Fruit fly (Drosophila melanogaster): ENCODE results near the gene CG34426.
A peak's percentile ranks its signal among the peaks of the same experiment; 100 is the strongest.

The CG34426 gene

dm6 chr3L:8770616-8771229 lies 31.5 kb upstream of the CG34426 start:
- TF ChIP-seq usp (GFP tag; optimal IDR thresholded peaks at IDR 0.05) (no peak), foxo (GFP tag; optimal IDR thresholded peaks at IDR 0.05) (no peak), OdsH (GFP tag; optimal IDR thresholded peaks at IDR 0.05) (no peak), HLH106 (tag; optimal IDR thresholded peaks at IDR 0.05) (no peak), psq (GFP tag; optimal IDR thresholded peaks at IDR 0.05) (no peak), CG32264 (GFP tag; optimal IDR thresholded peaks at IDR 0.05) (no peak), fru (GFP tag; optimal IDR thresholded peaks at IDR 0.05) (no peak), CrebA (GFP tag; optimal IDR thresholded peaks at IDR 0.05; ENCODE audit: borderline replicate concordance) (no peak), Dif (GFP tag; optimal IDR thresholded peaks at IDR 0.05; ENCODE audit: partially characterized antibody) (no peak), GATAd (GFP tag; optimal IDR thresholded peaks at IDR 0.05) (no peak), N (GFP tag; optimal IDR thresholded peaks at IDR 0.05) (no peak), Vsx2 (GFP tag; optimal IDR thresholded peaks at IDR 0.05; ENCODE audit: partially characterized antibody) (no peak), Hr83 (GFP tag; optimal IDR thresholded peaks at IDR 0.05; ENCODE audit: poor library complexity, severe bottlenecking) (no peak)

DNA sequence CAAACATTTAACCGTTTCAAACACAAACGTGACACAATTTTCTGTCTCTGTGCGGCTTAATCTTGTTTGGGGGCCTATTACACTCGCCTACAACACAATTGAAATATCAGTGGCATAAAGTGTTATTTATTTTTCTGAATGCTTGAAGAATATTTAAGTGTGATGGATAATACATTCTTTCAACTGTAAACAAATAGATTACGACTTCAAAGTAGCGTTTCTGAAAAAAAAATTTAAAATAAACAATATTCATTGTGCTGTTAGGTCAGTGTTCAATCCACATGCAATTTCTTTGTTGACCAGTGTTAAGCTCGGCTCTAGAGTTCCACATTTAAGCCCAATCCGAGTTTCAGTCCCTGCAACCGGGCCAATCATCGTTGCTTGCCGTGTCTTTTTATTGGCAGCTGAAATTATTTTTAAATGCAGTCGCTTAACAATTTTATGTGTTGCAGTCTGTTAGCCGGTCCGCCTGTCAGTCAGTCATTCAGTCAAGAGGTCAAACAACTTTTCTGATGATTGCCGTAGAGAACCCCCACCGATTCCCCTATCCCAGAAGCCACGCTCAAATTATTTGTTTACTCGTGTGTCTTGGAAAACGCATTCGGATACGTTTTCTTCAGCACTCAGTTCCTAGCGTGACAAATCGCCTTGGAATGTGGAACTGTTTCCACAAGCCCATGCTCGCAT lies 29.1 kb upstream of the CG34426 start:
- TF ChIP-seq foxo (GFP tag; optimal IDR thresholded peaks at IDR 0.05), result peak in 1 of 2 experiments; percentile 17
- TF ChIP-seq h (GFP tag; optimal IDR thresholded peaks at IDR 0.05), result peak; percentile 30
- TF ChIP-seq ey (GFP tag; optimal IDR thresholded peaks at IDR 0.05), result peak; percentile 10
- TF ChIP-seq rgr (GFP tag; optimal IDR thresholded peaks at IDR 0.05), result peak; percentile 35
- TF ChIP-seq N (GFP tag; optimal IDR thresholded peaks at IDR 0.05), result no peak
- no peak for TF ChIP-seq CrebA (GFP tag; optimal IDR thresholded peaks at IDR 0.05; ENCODE audit: borderline replicate concordance)
- peak; percentile 20 for TF ChIP-seq fru (GFP tag; optimal IDR thresholded peaks at IDR 0.05)

dm6 chr3L:8773713-8774112 lies 28.6 kb upstream of the CG34426 start:
- TF ChIP-seq N (GFP tag; optimal IDR thresholded peaks at IDR 0.05) (no peak), Vsx2 (GFP tag; optimal IDR thresholded peaks at IDR 0.05; ENCODE audit: partially characterized antibody) (no peak), jim (GFP tag; optimal IDR thresholded peaks at IDR 0.05) (no peak), rgr (GFP tag; optimal IDR thresholded peaks at IDR 0.05) (no peak)

dm6 chr3L:8774974-8775731 lies 27.1 kb upstream of the CG34426 start:
- TF ChIP-seq Vsx2 (GFP tag; optimal IDR thresholded peaks at IDR 0.05; ENCODE audit: partially characterized antibody) (peak; percentile 5), CrebA (GFP tag; optimal IDR thresholded peaks at IDR 0.05; ENCODE audit: borderline replicate concordance) (peak; percentile 49), Rel (GFP tag; optimal IDR thresholded peaks at IDR 0.05) (no peak), Rel (tag; optimal IDR thresholded peaks at IDR 0.05) (peak; percentile 2), Sp1 (GFP tag; optimal IDR thresholded peaks at IDR 0.05) (peak; percentile 44), rgr (GFP tag; optimal IDR thresholded peaks at IDR 0.05) (peak; percentile 25), sage (GFP tag; optimal IDR thresholded peaks at IDR 0.05) (no peak), fru (GFP tag; optimal IDR thresholded peaks at IDR 0.05) (peak; percentile 40), CG32264 (GFP tag; optimal IDR thresholded peaks at IDR 0.05) (no peak), Hnf4 (GFP tag; optimal IDR thresholded peaks at IDR 0.05) (peak; percentile 10), br (GFP tag; optimal IDR thresholded peaks at IDR 0.05) (peak; percentile 10), sv (GFP tag; optimal IDR thresholded peaks at IDR 0.05) (no peak), psq (GFP tag; optimal IDR thresholded peaks at IDR 0.05) (peak; percentile 74), usp (GFP tag; optimal IDR thresholded peaks at IDR 0.05) (no peak)

DNA sequence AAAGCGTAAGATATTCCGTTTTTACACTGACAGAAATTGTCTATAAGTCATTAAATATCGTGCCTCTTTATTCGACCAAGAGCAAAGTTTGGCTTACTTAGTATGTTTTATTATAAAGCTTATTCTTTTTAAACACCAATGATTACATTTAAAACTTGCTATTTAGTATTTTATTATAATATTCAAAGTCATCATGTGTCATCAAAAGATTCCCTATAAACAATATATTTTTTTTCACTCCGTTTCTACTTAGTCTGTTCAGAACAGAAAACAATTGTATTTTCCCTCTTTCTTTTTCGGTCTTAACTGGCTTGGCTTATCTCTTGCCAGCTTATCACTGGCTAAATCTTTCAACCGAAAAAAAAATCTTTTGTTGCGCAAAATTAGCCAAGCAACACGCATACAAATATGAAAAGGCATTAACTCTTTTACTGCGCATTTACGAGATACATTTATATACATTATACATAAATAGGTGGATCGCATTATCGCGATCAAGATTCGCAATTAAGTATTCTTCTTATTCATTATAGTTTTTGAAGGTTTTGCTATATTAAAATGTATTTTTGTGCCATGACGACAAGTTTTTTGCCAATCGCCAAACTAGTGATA lies 24.8 kb upstream of the CG34426 start:
- TF ChIP-seq tai (GFP tag; optimal IDR thresholded peaks at IDR 0.05), result no peak
- no peak for TF ChIP-seq dmrt93B (GFP tag; optimal IDR thresholded peaks at IDR 0.05)
- no peak for TF ChIP-seq Hr78 (GFP tag; optimal IDR thresholded peaks at IDR 0.05)
- TF ChIP-seq Myc (optimal IDR thresholded peaks at IDR 0.05), result no peak
- no peak for TF ChIP-seq CG9705 (GFP tag; optimal IDR thresholded peaks at IDR 0.05)
- TF ChIP-seq rgr (GFP tag; optimal IDR thresholded peaks at IDR 0.05), result peak; percentile 13
- no peak for TF ChIP-seq br (GFP tag; optimal IDR thresholded peaks at IDR 0.05)
- no peak for TF ChIP-seq CG32264 (GFP tag; optimal IDR thresholded peaks at IDR 0.05)
- peak; percentile 1 for TF ChIP-seq ey (GFP tag; optimal IDR thresholded peaks at IDR 0.05)
- TF ChIP-seq Hnf4 (GFP tag; optimal IDR thresholded peaks at IDR 0.05), result no peak
- TF ChIP-seq pan (optimal IDR thresholded peaks at IDR 0.05), result no peak
- no peak for TF ChIP-seq jim (GFP tag; optimal IDR thresholded peaks at IDR 0.05)
- no peak for TF ChIP-seq woc (GFP tag; optimal IDR thresholded peaks at IDR 0.05)
- peak; percentile 3 for TF ChIP-seq h (GFP tag; optimal IDR thresholded peaks at IDR 0.05)
- peak; percentile 23 for TF ChIP-seq sage (GFP tag; optimal IDR thresholded peaks at IDR 0.05)
- no peak for TF ChIP-seq CrebA (GFP tag; optimal IDR thresholded peaks at IDR 0.05; ENCODE audit: borderline replicate concordance)
- TF ChIP-seq usp (GFP tag; optimal IDR thresholded peaks at IDR 0.05), result no peak
- no peak for TF ChIP-seq GATAd (GFP tag; optimal IDR thresholded peaks at IDR 0.05)
- no peak for TF ChIP-seq Abd-B (GFP tag; optimal IDR thresholded peaks at IDR 0.05)
- TF ChIP-seq OdsH (GFP tag; optimal IDR thresholded peaks at IDR 0.05), result peak; percentile 16
- no peak for TF ChIP-seq Dif (GFP tag; optimal IDR thresholded peaks at IDR 0.05; ENCODE audit: partially characterized antibody)
- TF ChIP-seq Rel (GFP tag; optimal IDR thresholded peaks at IDR 0.05), result no peak
- TF ChIP-seq Rel (tag; optimal IDR thresholded peaks at IDR 0.05), result peak; percentile 96
- no peak for TF ChIP-seq dsf (GFP tag; optimal IDR thresholded peaks at IDR 0.05; ENCODE audit: borderline replicate concordance)
- TF ChIP-seq Sp1 (GFP tag; optimal IDR thresholded peaks at IDR 0.05), result no peak
- no peak for TF ChIP-seq N (GFP tag; optimal IDR thresholded peaks at IDR 0.05)

Data from whole organism, wandering third instar larva.